Worm (Caenorhabditis elegans) whole organism, midembryonic: ENCODE results near the gene K07D4.6.

ENCODE experiments used
- T22C8.4 ChIP-seq: fragments of 200-800 bp; sonication (Bioruptor generic); IDR thresholded peaks from 2 replicates; pipeline ENCODE4 v1.3.6; 2022; ENCODE audit warnings: missing genetic modification characterization, missing compliant biosample characterization
- cog-1 ChIP-seq: sonication (generic microtip); optimal IDR thresholded peaks from 2 replicates; lab custom pipeline; 2016; ENCODE audit warnings: missing genetic modification characterization, missing compliant biosample characterization
- flt-1 ChIP-seq: fragments of 200-800 bp; sonication (Bioruptor generic); IDR thresholded peaks from 2 replicates; pipeline ENCODE4 v1.3.6; 2022; ENCODE audit warnings: missing genetic modification characterization, missing compliant biosample characterization
- klf-2 ChIP-seq: fragments of 200-800 bp; sonication (Bioruptor generic); conservative IDR thresholded peaks from 2 replicates; pipeline ENCODE4 v1.3.6; 2022; ENCODE audit warnings: missing genetic modification reagents, missing genetic modification characterization, missing compliant biosample characterization
- ref-1 ChIP-seq: fragments of 200-800 bp; sonication (Bioruptor generic); conservative IDR thresholded peaks from 2 replicates; pipeline ENCODE4 v1.3.6; 2022; ENCODE audit warnings: missing genetic modification reagents, missing genetic modification characterization, missing compliant biosample characterization
- tab-1 ChIP-seq: fragments of 200-800 bp; sonication (Bioruptor generic); IDR thresholded peaks from 2 replicates; pipeline ENCODE4 v1.3.6; 2022; ENCODE audit warnings: missing genetic modification characterization, missing compliant biosample characterization
- ztf-23 ChIP-seq: fragments of 200-800 bp; sonication (Bioruptor generic); IDR thresholded peaks from 2 replicates; pipeline ENCODE4 v1.3.6; 2022; ENCODE audit warnings: missing genetic modification reagents, missing genetic modification characterization, missing compliant biosample characterization
- ztf-29 ChIP-seq: fragments of 200-800 bp; sonication (Bioruptor generic); IDR thresholded peaks from 2 replicates; pipeline ENCODE4 v1.3.6; 2022; ENCODE audit warnings: missing genetic modification reagents, missing genetic modification characterization, missing compliant biosample characterization

DNA sequence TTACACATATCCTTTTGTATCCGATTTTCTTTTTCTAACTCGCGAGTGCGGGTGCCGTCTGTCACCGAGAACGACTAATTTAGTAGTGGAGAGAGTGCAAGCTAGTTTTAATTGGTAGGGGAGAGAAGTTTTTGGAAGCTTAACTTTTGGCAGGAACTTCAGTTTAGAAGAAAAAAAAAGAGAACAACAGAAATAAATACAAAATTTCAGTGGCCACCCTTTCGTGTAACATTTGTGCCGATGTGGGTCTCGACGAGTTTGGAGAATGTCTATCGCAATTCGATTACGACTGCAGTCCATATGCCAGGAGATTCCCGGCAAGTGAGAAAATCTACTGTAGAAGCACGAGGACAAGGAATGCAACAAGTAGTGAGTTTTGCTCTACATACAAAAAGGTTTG, 49.6 kb upstream of the K07D4.6 start:
- TF ChIP-seq tab-1 (no peak), ref-1 (GFP tag; lab: Robert Waterston, UW) (no peak), klf-2 (GFP tag; lab: Robert Waterston, UW) (no peak), flt-1 (GFP tag; lab: Robert Waterston, UW) (no peak), ztf-23 (GFP tag; lab: Robert Waterston, UW) (no peak), cog-1 (no peak), ztf-29 (GFP tag; lab: Robert Waterston, UW) (no peak), T22C8.4 (no peak)
